Fruit fly (Drosophila melanogaster): ENCODE data around the gene htt.
"Not testable (repeated sequence)": the region's sequence is repeated elsewhere in the genome, so short reads cannot be mapped to it uniquely, and the experiment has no call there.

Gene htt

DNA sequence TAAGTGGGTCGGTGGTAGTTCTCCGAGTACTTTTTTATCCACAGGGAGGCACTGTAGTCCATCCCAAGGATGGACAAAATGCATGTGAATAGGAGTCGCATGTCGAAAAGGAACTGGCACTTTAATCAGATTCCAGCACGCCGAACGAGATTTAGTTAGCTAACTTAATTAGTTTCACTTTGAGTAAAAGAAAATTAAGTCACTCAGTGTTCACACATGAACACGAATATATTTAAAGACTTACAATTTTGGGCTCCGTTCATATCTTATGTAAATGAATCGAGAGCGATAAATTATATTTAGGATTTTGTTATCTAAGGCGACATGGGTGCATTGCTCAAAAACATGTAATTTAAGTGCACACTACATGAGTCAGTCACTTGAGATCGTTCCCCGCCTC lies 62.1 kb downstream of the htt start, which contains the start of gene aqrs:
Gene aqrs, minus strand, starts transcription at position 101 of the 400 bp plus-strand sequence.
- TF ChIP-seq CG8159 (tag; optimal IDR thresholded peaks at IDR 0.05); Snoo (tag; optimal IDR thresholded peaks at IDR 0.05); fd96Ca (GFP tag; IDR thresholded peaks at IDR 0.05): not testable (repeated sequence)

DNA sequence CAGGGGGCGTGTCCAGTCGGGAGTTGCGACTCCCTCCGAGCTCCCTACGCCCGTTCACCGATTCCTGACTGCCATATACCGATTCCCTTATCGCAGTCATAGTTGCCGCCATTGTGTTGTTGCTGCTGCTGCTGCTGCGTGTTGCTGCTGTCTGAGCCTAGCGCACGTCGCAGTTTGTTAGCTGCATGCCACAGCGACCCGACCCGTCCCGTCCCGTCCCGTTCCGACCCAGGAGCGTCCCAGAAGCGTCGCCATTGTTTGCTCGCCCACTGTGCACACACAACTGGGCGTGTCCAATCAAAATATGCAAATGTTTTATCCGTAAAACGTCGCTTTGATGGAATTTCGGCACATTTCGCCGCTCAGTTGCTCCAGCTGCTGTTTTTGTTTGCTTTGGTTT lies 79.7 kb downstream of the htt start:
- TF ChIP-seq CG32121 (GFP tag; IDR thresholded peaks at IDR 0.05) (no peak), fd96Ca (GFP tag; IDR thresholded peaks at IDR 0.05) (no peak), CG14655 (GFP tag; optimal IDR thresholded peaks at IDR 0.05) (no peak), Pif1B (GFP tag; optimal IDR thresholded peaks at IDR 0.05) (no peak), CG10348 (GFP tag; IDR thresholded peaks at IDR 0.05) (no peak), CG4496 (GFP tag; IDR thresholded peaks at IDR 0.05) (no peak), CG34367 (tag; optimal IDR thresholded peaks at IDR 0.05) (no peak), Snoo (tag; optimal IDR thresholded peaks at IDR 0.05) (no peak)

Data from whole organism, pupa.